Worm (Caenorhabditis elegans): Measurements from ENCODE around the gene F40G12.7.

ce11 chrV:14324502-14325467 lies 50.4 kb downstream of the F40G12.7 start, which contains the start of the genes F47B8.4 and F47B8.18:
- TF ChIP-seq egl-27 (tag; optimal IDR thresholded peaks at IDR 0.05) (no peak), sem-4 (tag; optimal IDR thresholded peaks at IDR 0.05) (no peak), lsy-2 (tag; optimal IDR thresholded peaks at IDR 0.05) (no peak), ama-1 (optimal IDR thresholded peaks at IDR 0.05) (no peak), mbf-1 (tag; optimal IDR thresholded peaks at IDR 0.05) (no peak), R02D3.7 (tag; optimal IDR thresholded peaks at IDR 0.05) (no peak)
